Worm (Caenorhabditis elegans) whole organism, L4 larva: Measurements from ENCODE around the gene C54C6.5.

Source experiments
- F37D6.2 ChIP-seq: sonication (generic microtip); optimal IDR thresholded peaks from 2 replicates; lab custom pipeline; 2016; ENCODE audit warnings: mild to moderate bottlenecking, missing genetic modification characterization, missing compliant biosample characterization
- F49E8.2 ChIP-seq: sonication (generic microtip); optimal IDR thresholded peaks from 2 replicates; lab custom pipeline; 2016; ENCODE audit warnings: missing compliant biosample characterization, mild to moderate bottlenecking, missing genetic modification characterization, borderline replicate concordance
- cey-2 ChIP-seq: sonication (generic microtip); optimal IDR thresholded peaks from 3 replicates; lab custom pipeline; 2017; ENCODE audit warnings: missing genetic modification characterization, mild to moderate bottlenecking, missing compliant biosample characterization, antibody characterized with exemption, borderline replicate concordance; ENCODE audit not compliant: insufficient read depth
- fkh-10 ChIP-seq: fragments of 150-350 bp; optimal IDR thresholded peaks from 2 replicates; lab custom pipeline; 2014; ENCODE audit warnings: missing biosample characterization, missing genetic modification reagents, missing genetic modification characterization
- lin-38 ChIP-seq: fragments of 200-800 bp; sonication (Bioruptor generic); IDR thresholded peaks from 2 replicates; pipeline ENCODE4 v1.3.6; 2022; ENCODE audit warnings: missing genetic modification reagents, missing genetic modification characterization, missing compliant biosample characterization
- lsy-2 ChIP-seq, 2 experiments: fragments of 150-350 bp in 1 of 2; sonication (generic microtip) in 1 of 2; optimal IDR thresholded peaks; 2 replicates each; lab custom pipeline; 2014 to 2017; ENCODE audit warnings: missing biosample characterization in 2 of 2, missing genetic modification characterization in 2 of 2
- nhr-102 ChIP-seq: sonication (generic microtip); optimal IDR thresholded peaks from 2 replicates; lab custom pipeline; 2016; ENCODE audit warnings: mild to moderate bottlenecking, missing genetic modification characterization, moderate library complexity, missing compliant biosample characterization
- nhr-77 ChIP-seq: fragments of 150-350 bp; optimal IDR thresholded peaks from 2 replicates; lab custom pipeline; 2014; ENCODE audit warnings: missing biosample characterization, missing genetic modification characterization
- pha-4 ChIP-seq, 2 experiments: fragments of 150-350 bp in 1 of 2; fragments of 200-800 bp in 1 of 2; sonication (Bioruptor generic) in 1 of 2; IDR thresholded peaks in 1 of 2; optimal IDR thresholded peaks in 1 of 2; 2 replicates each; pipeline versions ENCODE4 v1.3.6 to Lab custom; 2014 to 2022; ENCODE audit warnings: missing genetic modification characterization in 2 of 2, missing genetic modification reagents in 2 of 2, missing biosample characterization in 1 of 2, missing compliant biosample characterization in 1 of 2
- spr-3 ChIP-seq: fragments of 200-800 bp; sonication (Bioruptor generic); optimal IDR thresholded peaks from 2 replicates; lab custom pipeline; 2018; ENCODE audit warnings: mild to moderate bottlenecking, missing genetic modification characterization, missing compliant biosample characterization
- unc-39 ChIP-seq: sonication (generic microtip); optimal IDR thresholded peaks from 2 replicates; lab custom pipeline; 2017; ENCODE audit warnings: missing biosample characterization, missing genetic modification characterization
- zip-11 ChIP-seq: fragments of 200-800 bp; sonication (Bioruptor generic); IDR thresholded peaks from 2 replicates; pipeline ENCODE4 v1.3.6; 2022; ENCODE audit warnings: missing genetic modification characterization, missing compliant biosample characterization
- ztf-11 ChIP-seq: fragments of 150-350 bp; optimal IDR thresholded peaks from 2 replicates; lab custom pipeline; 2014; ENCODE audit warnings: missing biosample characterization, missing genetic modification characterization

- TF ChIP-seq spr-3 (GFP tag; lab: Kevin White, UChicago) (no peak), F37D6.2 (tag; lab: Kevin White, UChicago) (no peak), nhr-102 (tag; lab: Kevin White, UChicago) (no peak), lsy-2 (tag; optimal IDR thresholded peaks at IDR 0.05; lab: Kevin White, UChicago) (no peak), fkh-10 (GFP tag; lab: Kevin White, UChicago) (no peak), lin-38 (GFP tag; lab: Robert Waterston, UW) (no peak), pha-4 (GFP tag; IDR thresholded peaks at IDR 0.05; lab: Robert Waterston, UW) (no peak), pha-4 (tag; optimal IDR thresholded peaks at IDR 0.05; lab: Kevin White, UChicago) (no peak), nhr-77 (tag; lab: Kevin White, UChicago) (no peak), ztf-11 (tag; lab: Kevin White, UChicago) (no peak), zip-11 (GFP tag; lab: Robert Waterston, UW) (no peak), F49E8.2 (tag; lab: Kevin White, UChicago) (no peak), unc-39 (tag; lab: Kevin White, UChicago) (no peak), cey-2 (tag; lab: Kevin White, UChicago) (no peak)
These were observed 714 bp upstream of the C54C6.5 start for ce11 chrIII:3550364-3550763.
